Fruit fly (Drosophila melanogaster) whole organism, embryonic: ENCODE measurements around the gene CG31468.
A peak's percentile ranks its signal among the peaks of the same experiment; 100 is the strongest.

Source experiments
- Asciz ChIP-seq: fragments of 200-800 bp; sonication (Bioruptor generic); optimal IDR thresholded peaks from 2 replicates; lab custom pipeline; 2017; ENCODE audit warnings: missing biosample characterization, mild to moderate bottlenecking, missing genetic modification characterization, missing genetic modification reagents
- CG10979 ChIP-seq: fragments of 200-800 bp; sonication (Bioruptor generic); optimal IDR thresholded peaks from 2 replicates; lab custom pipeline; 2018; ENCODE audit warnings: missing biosample characterization, mild to moderate bottlenecking, missing genetic modification characterization, moderate library complexity
- CG12236 ChIP-seq: fragments of 200-800 bp; sonication (Bioruptor generic); optimal IDR thresholded peaks from 2 replicates; lab custom pipeline; 2016; ENCODE audit warnings: missing biosample characterization, missing genetic modification characterization
- CG14014 ChIP-seq: fragments of 200-800 bp; sonication (Bioruptor generic); IDR thresholded peaks from 2 replicates; pipeline ENCODE4 v1.3.6; 2022; ENCODE audit warnings: missing biosample characterization, missing genetic modification characterization
- CG14050 ChIP-seq: fragments of 200-800 bp; sonication (Bioruptor generic); IDR thresholded peaks from 3 replicates; pipeline ENCODE4 v1.3.6; 2022; ENCODE audit warnings: missing biosample characterization, missing genetic modification characterization
- CG15479 ChIP-seq: fragments of 200-800 bp; sonication (Bioruptor generic); optimal IDR thresholded peaks from 3 replicates; lab custom pipeline; 2019; ENCODE audit warnings: missing biosample characterization, mild to moderate bottlenecking, missing genetic modification characterization, moderate library complexity
- CG15514 ChIP-seq: fragments of 200-800 bp; sonication (Bioruptor generic); optimal IDR thresholded peaks from 3 replicates; lab custom pipeline; 2017; ENCODE audit warnings: missing biosample characterization, missing genetic modification characterization, mild to moderate bottlenecking, moderate library complexity, missing genetic modification reagents
- CG17186 ChIP-seq: fragments of 200-800 bp; sonication (Bioruptor generic); optimal IDR thresholded peaks from 3 replicates; lab custom pipeline; 2017; ENCODE audit warnings: missing biosample characterization, missing genetic modification reagents, missing genetic modification characterization
- CG17359 ChIP-seq: fragments of 200-800 bp; sonication (Bioruptor generic); optimal IDR thresholded peaks from 3 replicates; lab custom pipeline; 2018; ENCODE audit warnings: missing biosample characterization, mild to moderate bottlenecking, missing genetic modification characterization, moderate library complexity
- CG17568 ChIP-seq: fragments of 200-800 bp; sonication (Bioruptor generic); optimal IDR thresholded peaks from 2 replicates; lab custom pipeline; 2018; ENCODE audit warnings: missing biosample characterization, mild to moderate bottlenecking, missing genetic modification characterization, moderate library complexity
- CG2199 ChIP-seq: fragments of 200-800 bp; sonication (Bioruptor generic); IDR thresholded peaks from 3 replicates; pipeline ENCODE4 v1.3.6; 2022; ENCODE audit warnings: missing biosample characterization, missing genetic modification characterization
- CG30403 ChIP-seq: fragments of 200-800 bp; sonication (Bioruptor generic); optimal IDR thresholded peaks from 3 replicates; lab custom pipeline; 2016; ENCODE audit warnings: missing biosample characterization, missing genetic modification characterization
- CG31224 ChIP-seq: fragments of 200-800 bp; sonication (Bioruptor generic); IDR thresholded peaks from 2 replicates; pipeline ENCODE4 v1.3.6; 2022; ENCODE audit warnings: missing biosample characterization, missing genetic modification characterization
- CG31388 ChIP-seq: fragments of 200-800 bp; sonication (Bioruptor generic); optimal IDR thresholded peaks from 2 replicates; lab custom pipeline; 2016; ENCODE audit warnings: missing biosample characterization, missing genetic modification characterization
- CG32767 ChIP-seq: fragments of 200-800 bp; sonication (Bioruptor generic); IDR thresholded peaks from 2 replicates; pipeline ENCODE4 v1.3.6; 2022; ENCODE audit warnings: missing biosample characterization, missing genetic modification characterization
- CG6654 ChIP-seq: fragments of 200-800 bp; sonication (Bioruptor generic); optimal IDR thresholded peaks from 2 replicates; lab custom pipeline; 2017; ENCODE audit warnings: missing biosample characterization, mild to moderate bottlenecking, missing genetic modification characterization
- CG6689 ChIP-seq: fragments of 200-800 bp; sonication (Bioruptor generic); IDR thresholded peaks from 2 replicates; pipeline ENCODE4 v1.3.6; 2022; ENCODE audit warnings: missing biosample characterization, missing genetic modification characterization
- CG7271 ChIP-seq: fragments of 200-800 bp; sonication (Bioruptor generic); optimal IDR thresholded peaks from 2 replicates; lab custom pipeline; 2018; ENCODE audit warnings: missing biosample characterization, mild to moderate bottlenecking, missing genetic modification characterization, moderate library complexity
- CG7928 ChIP-seq: fragments of 200-800 bp; sonication (Bioruptor generic); optimal IDR thresholded peaks from 2 replicates; lab custom pipeline; 2017; ENCODE audit warnings: missing biosample characterization, mild to moderate bottlenecking, missing genetic modification characterization
- CG8478 ChIP-seq: fragments of >200 bp; optimal IDR thresholded peaks from 2 replicates; lab custom pipeline; 2018
- CHES-1-like ChIP-seq: fragments of 200-800 bp; sonication (Bioruptor generic); optimal IDR thresholded peaks from 2 replicates; lab custom pipeline; 2016; ENCODE audit warnings: missing biosample characterization, missing genetic modification characterization
- CkIIα-i1 ChIP-seq: fragments of 200-800 bp; sonication (Bioruptor generic); IDR thresholded peaks from 2 replicates; pipeline ENCODE4 v1.3.6; 2022; ENCODE audit warnings: missing biosample characterization, missing genetic modification characterization
- Dbx ChIP-seq: fragments of 200-800 bp; sonication (Bioruptor generic); IDR thresholded peaks from 3 replicates; pipeline ENCODE4 v1.3.6; 2022; ENCODE audit warnings: missing biosample characterization, missing genetic modification characterization
- Elba2 ChIP-seq: fragments of 200-800 bp; sonication (Bioruptor generic); optimal IDR thresholded peaks from 3 replicates; lab custom pipeline; 2016; ENCODE audit warnings: missing biosample characterization, missing genetic modification characterization
- Fer3 ChIP-seq: fragments of 200-800 bp; sonication (Bioruptor generic); optimal IDR thresholded peaks from 2 replicates; lab custom pipeline; 2018; ENCODE audit warnings: missing biosample characterization, mild to moderate bottlenecking, missing genetic modification characterization, moderate library complexity
- H2.0 ChIP-seq: fragments of 200-800 bp; sonication (Bioruptor generic); IDR thresholded peaks from 2 replicates; pipeline ENCODE4 v1.3.6; 2022; ENCODE audit warnings: missing biosample characterization, missing genetic modification characterization
- HHEX ChIP-seq: fragments of 200-800 bp; sonication (Bioruptor generic); optimal IDR thresholded peaks from 3 replicates; lab custom pipeline; 2017; ENCODE audit warnings: missing biosample characterization, mild to moderate bottlenecking, missing genetic modification characterization, missing genetic modification reagents
- Hmx ChIP-seq: fragments of 200-800 bp; sonication (Bioruptor generic); optimal IDR thresholded peaks from 2 replicates; lab custom pipeline; 2016; ENCODE audit warnings: missing biosample characterization, missing genetic modification characterization
- Lhr ChIP-seq: fragments of 200-800 bp; sonication (Bioruptor generic); optimal IDR thresholded peaks from 3 replicates; lab custom pipeline; 2017; ENCODE audit warnings: mild to moderate bottlenecking, missing biosample characterization, missing genetic modification reagents, missing genetic modification characterization
- Lpt ChIP-seq: fragments of >200 bp; optimal IDR thresholded peaks from 2 replicates; lab custom pipeline; 2018; ENCODE audit warnings: missing biosample characterization, missing genetic modification characterization
- Med ChIP-seq: fragments of 200-800 bp; sonication (Bioruptor generic); peaks from one replicate; lab custom pipeline; 2016; ENCODE audit warnings: missing biosample characterization, missing genetic modification characterization, mild to moderate bottlenecking, inconsistent platforms, moderate library complexity
- Meics ChIP-seq: fragments of 200-800 bp; sonication (Bioruptor generic); optimal IDR thresholded peaks from 2 replicates; lab custom pipeline; 2017; ENCODE audit warnings: missing biosample characterization, mild to moderate bottlenecking, missing genetic modification characterization
- NFAT ChIP-seq: fragments of 200-800 bp; sonication (Bioruptor generic); IDR thresholded peaks from 2 replicates; pipeline ENCODE4 v1.3.6; 2022; ENCODE audit warnings: missing biosample characterization, missing genetic modification characterization
- Neu2 ChIP-seq: fragments of 200-800 bp; sonication (Bioruptor generic); optimal IDR thresholded peaks from 3 replicates; lab custom pipeline; 2016; ENCODE audit warnings: missing biosample characterization, missing genetic modification characterization, borderline replicate concordance
- Tbp ChIP-seq: fragments of >200 bp; optimal IDR thresholded peaks from 2 replicates; lab custom pipeline; 2018; ENCODE audit warnings: missing biosample characterization, missing genetic modification characterization
- Xbp1 ChIP-seq: fragments of 200-800 bp; sonication (Bioruptor generic); optimal IDR thresholded peaks from 3 replicates; lab custom pipeline; 2016; ENCODE audit warnings: missing biosample characterization, mild to moderate bottlenecking, missing genetic modification characterization
- ab ChIP-seq: fragments of 200-800 bp; sonication (Bioruptor generic); optimal IDR thresholded peaks from 2 replicates; lab custom pipeline; 2016; ENCODE audit warnings: missing biosample characterization, missing genetic modification characterization
- disco-r ChIP-seq: fragments of 200-800 bp; sonication (Bioruptor generic); optimal IDR thresholded peaks from 2 replicates; lab custom pipeline; 2016; ENCODE audit warnings: missing biosample characterization, missing genetic modification characterization
- dmrt11E ChIP-seq: fragments of 200-800 bp; sonication (Bioruptor generic); optimal IDR thresholded peaks from 3 replicates; lab custom pipeline; 2018; ENCODE audit warnings: missing biosample characterization, mild to moderate bottlenecking, missing genetic modification characterization, moderate library complexity
- emc ChIP-seq: fragments of 200-800 bp; sonication (Bioruptor generic); optimal IDR thresholded peaks from 2 replicates; lab custom pipeline; 2016; ENCODE audit warnings: missing biosample characterization, missing genetic modification characterization
- h ChIP-seq: fragments of >200 bp; optimal IDR thresholded peaks from 2 replicates; lab custom pipeline; 2017
- jing ChIP-seq: fragments of 200-800 bp; sonication (Bioruptor generic); optimal IDR thresholded peaks from 2 replicates; lab custom pipeline; 2018; ENCODE audit warnings: missing biosample characterization, mild to moderate bottlenecking, missing genetic modification characterization
- lmd ChIP-seq: fragments of 200-800 bp; sonication (Bioruptor generic); IDR thresholded peaks from 2 replicates; pipeline ENCODE4 v1.3.6; 2022; ENCODE audit warnings: missing biosample characterization, missing genetic modification characterization
- otp ChIP-seq: fragments of 200-800 bp; sonication (Bioruptor generic); IDR thresholded peaks from 3 replicates; pipeline ENCODE4, ENCODE4 v1.3.6; 2022; ENCODE audit warnings: missing biosample characterization, missing genetic modification characterization
- pfk ChIP-seq: fragments of 200-800 bp; sonication (Bioruptor generic); optimal IDR thresholded peaks from 2 replicates; lab custom pipeline; 2018; ENCODE audit warnings: missing biosample characterization, mild to moderate bottlenecking, missing genetic modification characterization, moderate library complexity
- row ChIP-seq: fragments of 200-800 bp; sonication (Bioruptor generic); IDR thresholded peaks from 3 replicates; pipeline ENCODE4 v1.3.6; 2022; ENCODE audit warnings: missing biosample characterization, missing genetic modification characterization
- seq ChIP-seq: fragments of 200-800 bp; sonication (Bioruptor generic); IDR thresholded peaks from 2 replicates; pipeline ENCODE4 v1.3.6; 2022; ENCODE audit warnings: missing biosample characterization, missing genetic modification characterization
- toy ChIP-seq: fragments of 200-800 bp; sonication (Bioruptor generic); IDR thresholded peaks from 2 replicates; pipeline ENCODE4 v1.3.6; 2022; ENCODE audit warnings: missing biosample characterization, missing genetic modification characterization
- trh ChIP-seq: fragments of 200-800 bp; sonication (Bioruptor generic); optimal IDR thresholded peaks from 2 replicates; lab custom pipeline; 2016; ENCODE audit warnings: missing biosample characterization, missing genetic modification characterization
- unc-4 ChIP-seq: fragments of 200-800 bp; sonication (Bioruptor generic); IDR thresholded peaks from 2 replicates; pipeline ENCODE4 v1.3.6; 2022; ENCODE audit warnings: missing biosample characterization, missing genetic modification characterization; ENCODE audit not compliant: partially characterized antibody
- yki ChIP-seq: fragments of >200 bp; optimal IDR thresholded peaks from 3 replicates; lab custom pipeline; 2018

Gene CG31468

DNA sequence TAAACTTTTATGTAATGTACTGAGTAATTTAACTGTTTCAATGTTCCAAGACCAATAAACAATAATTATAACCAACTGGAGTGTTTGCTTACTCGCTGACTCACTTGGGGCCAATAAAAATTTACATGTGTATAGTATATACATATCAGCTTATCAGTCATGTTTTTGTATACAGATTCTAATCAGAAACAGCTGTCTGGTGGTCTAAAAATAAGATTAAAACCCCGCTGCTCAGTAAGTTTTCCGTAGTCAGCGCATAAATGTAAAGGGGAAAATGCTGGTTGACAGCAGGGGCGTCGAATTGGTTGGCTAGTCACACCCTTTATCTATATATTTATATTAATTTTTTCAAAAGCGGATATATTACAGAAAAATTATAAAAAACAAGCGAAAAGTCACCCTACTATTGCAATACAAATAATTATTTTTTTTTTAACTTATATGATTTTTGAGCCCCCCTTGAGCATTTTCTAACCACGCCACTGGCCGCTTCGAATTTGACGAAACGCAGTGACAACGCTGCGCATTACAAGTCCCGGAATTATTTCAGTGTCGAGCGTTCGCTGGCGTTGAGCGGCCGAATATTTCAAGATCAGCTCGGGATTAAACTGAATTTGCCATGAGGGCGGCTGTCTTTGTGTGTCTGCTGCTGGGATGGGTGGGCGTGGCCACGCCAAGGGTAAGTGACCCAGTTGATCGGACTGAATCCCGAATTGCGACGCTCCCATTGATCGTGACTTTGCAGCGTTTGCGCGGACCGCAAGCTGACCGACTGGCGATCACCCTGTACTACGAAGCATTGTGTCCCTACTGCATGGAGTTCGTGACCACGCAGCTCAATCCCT lies 21.6 kb downstream of the CG31468 start, which contains the start of gene GILT2 (continued):
- TF ChIP-seq CG7928 (GFP tag; lab: Kevin White, UChicago) (peak; percentile 47), dmrt11E (tag; lab: Kevin White, UChicago) (peak; percentile 87), ab (peak; percentile 10), CG17359 (tag; lab: Kevin White, UChicago) (peak; percentile 94), jing (peak; percentile 55), CG14014 (GFP tag; lab: Robert Waterston, UW) (peak; percentile 94), Xbp1 (peak; percentile 89), Lpt (GFP tag; lab: Kevin White, UChicago) (no peak), lmd (GFP tag; lab: Robert Waterston, UW) (peak; percentile 95), disco-r (GFP tag; lab: Kevin White, UChicago) (no peak), CG17568 (GFP tag; lab: Kevin White, UChicago) (no peak), H2.0 (peak; percentile 87), row (GFP tag; lab: Robert Waterston, UW) (peak; percentile 96), toy (GFP tag; lab: Robert Waterston, UW) (peak; percentile 48), CG31224 (GFP tag; lab: Robert Waterston, UW) (peak; percentile 85), Tbp (GFP tag; lab: Kevin White, UChicago) (no peak), Meics (GFP tag; lab: Kevin White, UChicago) (peak; percentile 95), emc (GFP tag; lab: Kevin White, UChicago) (no peak), otp (GFP tag; lab: Robert Waterston, UW) (peak; percentile 89), HHEX (GFP tag; lab: Kevin White, UChicago) (peak; percentile 92), CG31388 (peak; percentile 76), CkIIα-i1 (GFP tag; lab: Robert Waterston, UW) (peak; percentile 45; the same call in 1 of the 2 replicates), CG12236 (GFP tag; lab: Kevin White, UChicago) (no peak), Neu2 (no peak), NFAT (GFP tag; lab: Robert Waterston, UW) (peak; percentile 79), Asciz (GFP tag; lab: Kevin White, UChicago) (peak; percentile 94), CG17186 (GFP tag; lab: Kevin White, UChicago) (peak; percentile 29), Elba2 (peak; percentile 24), CG10979 (tag; lab: Kevin White, UChicago) (peak; percentile 94), Lhr (GFP tag; lab: Kevin White, UChicago) (peak; percentile 59), Fer3 (peak; percentile 93), unc-4 (GFP tag; lab: Robert Waterston, UW) (no peak), CG14050 (peak; percentile 83), CG8478 (lab: Kevin White, UChicago) (no peak), CG7271 (tag; lab: Kevin White, UChicago) (peak; percentile 87), CG30403 (GFP tag; lab: Kevin White, UChicago) (peak; percentile 88), trh (GFP tag; lab: Kevin White, UChicago) (peak; percentile 84), Dbx (GFP tag; lab: Robert Waterston, UW) (peak; percentile 93), CG6654 (GFP tag; lab: Kevin White, UChicago) (peak; percentile 83), Hmx (GFP tag; lab: Kevin White, UChicago) (no peak), CHES-1-like (GFP tag; lab: Kevin White, UChicago) (peak; percentile 39), CG2199 (peak; percentile 73; the same call in 2 of the 3 replicates), CG6689 (GFP tag; lab: Robert Waterston, UW) (peak; percentile 93), pfk (GFP tag; lab: Kevin White, UChicago) (no peak), CG32767 (GFP tag; lab: Robert Waterston, UW) (peak; percentile 94), CG15479 (GFP tag; lab: Kevin White, UChicago) (no peak), Med (GFP tag; lab: Kevin White, UChicago) (peak; percentile 90), h (no peak), seq (GFP tag; lab: Robert Waterston, UW) (peak; percentile 89), yki (lab: Kevin White, UChicago) (no peak), CG15514 (GFP tag; lab: Kevin White, UChicago) (peak; percentile 85)
